Worm (Caenorhabditis elegans) whole organism, L4 larva: ENCODE measurements around the gene prp-19.

Source experiments
- nhr-11 ChIP-seq: fragments of 150-350 bp; optimal IDR thresholded peaks from 2 replicates; lab custom pipeline; 2014; ENCODE audit warnings: missing biosample characterization, missing genetic modification characterization
- rbr-2 ChIP-seq: sonication (generic microtip); optimal IDR thresholded peaks from 2 replicates; lab custom pipeline; 2016; ENCODE audit warnings: missing genotype, missing genetic modification characterization, missing compliant biosample characterization

ce11 chrIII:5188426-5188825 is 16.6 kb upstream of the prp-19 start, which contains the start of gene K10D2.8:
- no peak for TF ChIP-seq rbr-2
- TF ChIP-seq nhr-11 (tag; lab: Kevin White, UChicago): no peak
